Worm (Caenorhabditis elegans) whole organism, young adult: Measurements from ENCODE around the gene eri-3.
A peak's percentile ranks its signal among the peaks of the same experiment; 100 is the strongest.

ENCODE experiments used
- B0019.2 ChIP-seq: fragments of 200-800 bp; sonication (Bioruptor generic); conservative IDR thresholded peaks from 2 replicates; pipeline ENCODE4 v1.3.6; 2022; ENCODE audit warnings: missing genetic modification reagents, missing genetic modification characterization, missing compliant biosample characterization
- B0035.1 ChIP-seq: sonication (generic microtip); optimal IDR thresholded peaks from 2 replicates; lab custom pipeline; 2016; ENCODE audit warnings: missing genetic modification characterization, mild to moderate bottlenecking, missing compliant biosample characterization, missing genotype, missing genetic modification reagents
- D2030.7 ChIP-seq: fragments of 200-800 bp; sonication (Bioruptor generic); IDR thresholded peaks from 2 replicates; pipeline ENCODE4 v1.3.6; 2022; ENCODE audit warnings: missing genetic modification reagents, missing genetic modification characterization, missing compliant biosample characterization
- F23B12.7 ChIP-seq: sonication (generic microtip); optimal IDR thresholded peaks from 2 replicates; lab custom pipeline; 2017; ENCODE audit warnings: missing genetic modification characterization, mild to moderate bottlenecking, missing compliant biosample characterization, antibody characterized with exemption, moderate library complexity; ENCODE audit not compliant: insufficient read depth
- F33H1.4 ChIP-seq: fragments of 200-800 bp; sonication (Bioruptor generic); IDR thresholded peaks from 2 replicates; pipeline ENCODE4 v1.3.6; 2022; ENCODE audit warnings: missing genetic modification reagents, missing genetic modification characterization, missing compliant biosample characterization
- F37B4.10 ChIP-seq: fragments of 200-800 bp; sonication (Bioruptor generic); IDR thresholded peaks from 2 replicates; pipeline ENCODE4 v1.3.6; 2022; ENCODE audit warnings: missing genetic modification characterization, missing compliant biosample characterization
- F49E8.2 ChIP-seq: sonication (generic microtip); optimal IDR thresholded peaks from 3 replicates; lab custom pipeline; 2017; ENCODE audit warnings: missing genetic modification characterization, mild to moderate bottlenecking, missing compliant biosample characterization, antibody characterized with exemption, moderate library complexity; ENCODE audit not compliant: insufficient read depth
- Y56A3A.18 ChIP-seq: fragments of 200-800 bp; sonication (Bioruptor generic); IDR thresholded peaks from 2 replicates; pipeline ENCODE4 v1.3.6; 2022; ENCODE audit warnings: missing genetic modification reagents, missing genetic modification characterization, missing compliant biosample characterization
- Y67H2A.10 ChIP-seq: fragments of 200-800 bp; sonication (Bioruptor generic); conservative IDR thresholded peaks from 2 replicates; pipeline ENCODE4 v1.3.6; 2022; ENCODE audit warnings: missing genetic modification reagents, missing genetic modification characterization, missing compliant biosample characterization
- ZK185.1 ChIP-seq: sonication (generic microtip); optimal IDR thresholded peaks from 2 replicates; lab custom pipeline; 2016; ENCODE audit warnings: mild to moderate bottlenecking, missing genetic modification characterization, missing compliant biosample characterization; ENCODE audit not compliant: poor library complexity, severe bottlenecking
- ceh-100 ChIP-seq: fragments of 200-800 bp; sonication (Bioruptor generic); IDR thresholded peaks from 2 replicates; pipeline ENCODE4 v1.3.6; 2022; ENCODE audit warnings: missing genetic modification reagents, missing genetic modification characterization, missing compliant biosample characterization
- ceh-58 ChIP-seq: fragments of 200-800 bp; sonication (Bioruptor generic); IDR thresholded peaks from 2 replicates; pipeline ENCODE4 v1.3.6; 2022; ENCODE audit warnings: missing genetic modification characterization, missing compliant biosample characterization
- dox-1 ChIP-seq: fragments of 200-800 bp; sonication (Bioruptor generic); IDR thresholded peaks from 2 replicates; pipeline ENCODE4 v1.3.6; 2022; ENCODE audit warnings: missing genetic modification reagents, missing genetic modification characterization, missing compliant biosample characterization
- egrh-3 ChIP-seq: fragments of 200-800 bp; sonication (Bioruptor generic); IDR thresholded peaks from 2 replicates; pipeline ENCODE4 v1.3.6; 2022; ENCODE audit warnings: missing genetic modification reagents, missing genetic modification characterization, missing compliant biosample characterization
- fkh-3 ChIP-seq: sonication (generic microtip); optimal IDR thresholded peaks from 2 replicates; lab custom pipeline; 2016; ENCODE audit warnings: mild to moderate bottlenecking, missing genetic modification characterization, missing compliant biosample characterization
- hmg-20 ChIP-seq: fragments of 200-800 bp; sonication (Bioruptor generic); IDR thresholded peaks from 2 replicates; pipeline ENCODE4 v1.3.6; 2022; ENCODE audit warnings: missing genetic modification reagents, missing genetic modification characterization, missing compliant biosample characterization
- lin-26 ChIP-seq: fragments of 200-800 bp; sonication (Bioruptor generic); IDR thresholded peaks from 2 replicates; pipeline ENCODE4 v1.3.6; 2022; ENCODE audit warnings: missing genetic modification reagents, missing genetic modification characterization, missing compliant biosample characterization
- lin-35 ChIP-seq, 3 experiments: fragments of 150-350 bp in 2 of 3; sonication (generic microtip) in 1 of 3; optimal IDR thresholded peaks; 2 replicates each; lab custom pipeline; 2014 to 2018; ENCODE audit warnings: missing biosample characterization in 3 of 3, missing genetic modification characterization in 3 of 3, missing genetic modification reagents in 3 of 3
- lin-40 ChIP-seq: sonication (generic microtip); optimal IDR thresholded peaks from 2 replicates; lab custom pipeline; 2016; ENCODE audit warnings: missing genetic modification characterization, mild to moderate bottlenecking, missing compliant biosample characterization, missing genotype, missing genetic modification reagents
- lin-54 ChIP-seq: fragments of 200-800 bp; sonication (Bioruptor generic); optimal IDR thresholded peaks from 2 replicates; lab custom pipeline; 2018; ENCODE audit warnings: mild to moderate bottlenecking, missing genetic modification characterization, missing compliant biosample characterization
- lir-1 ChIP-seq: fragments of 200-800 bp; sonication (Bioruptor generic); conservative IDR thresholded peaks from 2 replicates; pipeline ENCODE4 v1.3.6; 2022; ENCODE audit warnings: missing genetic modification reagents, missing genetic modification characterization, missing compliant biosample characterization
- madf-6 ChIP-seq: fragments of 200-800 bp; sonication (Bioruptor generic); IDR thresholded peaks from 2 replicates; pipeline ENCODE4 v1.3.6; 2022; ENCODE audit warnings: missing genetic modification reagents, missing genetic modification characterization, missing compliant biosample characterization
- mcd-1 ChIP-seq: fragments of 200-800 bp; sonication (Bioruptor generic); IDR thresholded peaks from 2 replicates; pipeline ENCODE4 v1.3.6; 2022; ENCODE audit warnings: missing genetic modification reagents, missing genetic modification characterization, missing compliant biosample characterization
- mel-28 ChIP-seq: sonication (generic microtip); optimal IDR thresholded peaks from 2 replicates; lab custom pipeline; 2016; ENCODE audit warnings: borderline replicate concordance, mild to moderate bottlenecking, missing genetic modification characterization, missing compliant biosample characterization
- sdz-38 ChIP-seq: sonication (generic microtip); optimal IDR thresholded peaks from 2 replicates; lab custom pipeline; 2016; ENCODE audit warnings: missing genotype, missing genetic modification characterization, missing compliant biosample characterization
- snpc-4 ChIP-seq, 5 experiments: fragments of 150-350 bp in 1 of 5; sonication (generic microtip) in 4 of 5; optimal IDR thresholded peaks; 2 replicates each; lab custom pipeline; 2014 to 2018; ENCODE audit warnings: missing genetic modification characterization in 5 of 5, missing biosample characterization in 3 of 5, antibody characterized with exemption in 2 of 5, mild to moderate bottlenecking in 2 of 5, missing compliant biosample characterization in 2 of 5, missing genotype in 2 of 5, moderate library complexity in 2 of 5, missing genetic modification reagents in 1 of 5
- tlf-1 ChIP-seq: fragments of 200-800 bp; sonication (Bioruptor generic); optimal IDR thresholded peaks from 2 replicates; lab custom pipeline; 2018; ENCODE audit warnings: mild to moderate bottlenecking, missing genetic modification characterization, missing compliant biosample characterization
- xnd-1 ChIP-seq: sonication (generic microtip); optimal IDR thresholded peaks from 2 replicates; lab custom pipeline; 2016; ENCODE audit warnings: missing genotype, missing genetic modification reagents, missing genetic modification characterization, missing compliant biosample characterization
- zfh-2 ChIP-seq: fragments of 200-800 bp; sonication (Bioruptor generic); conservative IDR thresholded peaks from 2 replicates; pipeline ENCODE4 v1.3.6; 2022; ENCODE audit warnings: missing genetic modification reagents, missing genetic modification characterization, missing compliant biosample characterization
- ztf-25 ChIP-seq: fragments of 200-800 bp; sonication (Bioruptor generic); IDR thresholded peaks from 2 replicates; pipeline ENCODE4 v1.3.6; 2022; ENCODE audit warnings: missing genetic modification reagents, missing genetic modification characterization, missing compliant biosample characterization

The eri-3 gene

DNA sequence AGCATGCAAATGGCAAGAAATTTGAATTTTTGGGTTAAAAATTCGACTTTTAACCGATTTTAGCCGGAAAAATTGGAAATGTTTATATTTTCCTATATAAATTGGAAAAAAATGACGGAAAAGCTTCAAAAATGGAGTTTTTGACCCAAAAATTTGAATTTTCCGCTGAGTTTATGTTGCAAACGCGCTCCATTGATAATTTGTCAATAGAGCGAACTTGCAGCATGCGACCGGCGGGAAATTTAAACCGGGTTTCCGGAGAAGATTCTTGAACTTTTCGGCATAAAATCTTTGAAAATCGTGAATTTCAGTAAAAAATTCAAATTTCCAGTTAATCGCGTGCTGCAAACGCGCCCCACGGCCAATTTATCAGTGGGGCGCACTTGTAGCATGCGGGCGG is 8.0 kb downstream of the eri-3 start:
- TF ChIP-seq mcd-1 (GFP tag; lab: Robert Waterston, UW) = peak; percentile 78
- TF ChIP-seq Y56A3A.18 = peak; percentile 8; the same call in 1 of the 2 replicates
- 0 out of 2 replicates have a peak, but pooled peaks have one; percentile 9 for TF ChIP-seq D2030.7
- TF ChIP-seq madf-6 = no peak

- TF ChIP-seq snpc-4 (GFP tag; optimal IDR thresholded peaks at IDR 0.05; lab: Kevin White, UChicago) = no peak
- no peak for TF ChIP-seq snpc-4 (tag; optimal IDR thresholded peaks at IDR 0.05; lab: Kevin White, UChicago)
- no peak for TF ChIP-seq F49E8.2 (tag; lab: Kevin White, UChicago)
- no peak for TF ChIP-seq ZK185.1 (tag; lab: Kevin White, UChicago)
- TF ChIP-seq Y56A3A.18 = no peak
- peak; percentile 65 for TF ChIP-seq zfh-2 (GFP tag; lab: Robert Waterston, UW)
- TF ChIP-seq, all 124 proteins: peak for 1
Measured at ce11 chrII:1131821-1132220, 8.5 kb downstream of the eri-3 start.

ce11 chrII:1132750-1133149 is 9.4 kb downstream of the eri-3 start:
- no peak for TF ChIP-seq ceh-58 (GFP tag; lab: Robert Waterston, UW)
- no peak for TF ChIP-seq dox-1
- TF ChIP-seq F23B12.7 (tag; lab: Kevin White, UChicago) = no peak
- no peak for TF ChIP-seq hmg-20 (GFP tag; lab: Robert Waterston, UW)
- TF ChIP-seq mcd-1 (GFP tag; lab: Robert Waterston, UW) = peak; percentile 70
- TF ChIP-seq lin-54 = peak; percentile 31
- TF ChIP-seq lin-26 (GFP tag; lab: Robert Waterston, UW) = no peak
- TF ChIP-seq, all 124 proteins: peak for 2

ce11 chrII:1133295-1133694 is 10.0 kb downstream of the eri-3 start:
- TF ChIP-seq B0019.2 (GFP tag; lab: Robert Waterston, UW) (no peak), mcd-1 (GFP tag; lab: Robert Waterston, UW) (peak; percentile 77), fkh-3 (tag; lab: Kevin White, UChicago) (no peak), ztf-25 (GFP tag; lab: Robert Waterston, UW) (no peak), mel-28 (tag; lab: Kevin White, UChicago) (no peak), lin-35 (GFP tag; optimal IDR thresholded peaks at IDR 0.05; lab: Kevin White, UChicago) (no peak), F37B4.10 (GFP tag; lab: Robert Waterston, UW) (no peak), F33H1.4 (GFP tag; lab: Robert Waterston, UW) (no peak), madf-6 (no peak), lin-54 (peak; percentile 20), lin-40 (tag; lab: Kevin White, UChicago) (no peak), lir-1 (GFP tag; lab: Robert Waterston, UW) (no peak), tlf-1 (GFP tag; lab: Kevin White, UChicago) (no peak), ceh-100 (peak; percentile 29; the same call in 1 of the 2 replicates), sdz-38 (no peak), B0035.1 (tag; lab: Kevin White, UChicago) (no peak), Y67H2A.10 (GFP tag; lab: Robert Waterston, UW) (no peak), zfh-2 (GFP tag; lab: Robert Waterston, UW) (no peak), egrh-3 (GFP tag; lab: Robert Waterston, UW) (no peak), xnd-1 (tag; lab: Kevin White, UChicago) (no peak)
